Worm (Caenorhabditis elegans) whole organism, early embryonic: ENCODE data around the gene sre-39.

Experiments used
- ama-1 ChIP-seq: fragments of 150-350 bp; optimal IDR thresholded peaks from 2 replicates; lab custom pipeline; 2014
- ets-7 ChIP-seq: sonication (generic microtip); optimal IDR thresholded peaks from 2 replicates; lab custom pipeline; 2016; ENCODE audit warnings: missing genotype, missing genetic modification characterization, missing compliant biosample characterization
- pes-1 ChIP-seq: fragments of 200-800 bp; sonication (Bioruptor generic); IDR thresholded peaks from 2 replicates; pipeline ENCODE4 v1.3.6; 2022; ENCODE audit warnings: missing genetic modification reagents, missing genetic modification characterization, missing compliant biosample characterization
- tbx-11 ChIP-seq: fragments of 200-800 bp; sonication (Bioruptor generic); IDR thresholded peaks from 2 replicates; pipeline ENCODE4 v1.3.6; 2022; ENCODE audit warnings: missing genetic modification characterization, missing compliant biosample characterization

- TF ChIP-seq ama-1 (lab: Kevin White, UChicago) (no peak), tbx-11 (GFP tag; lab: Robert Waterston, UW) (no peak), pes-1 (GFP tag; lab: Robert Waterston, UW) (no peak), ets-7 (no peak)
Observed at ce11 chrII:4703011-4703410, 16.0 kb downstream of the sre-39 start.
